Fruit fly (Drosophila melanogaster) whole organism, larva: ENCODE data around the gene CAH2.

ENCODE experiments used
- noc ChIP-seq: fragments of 200-800 bp; sonication (Bioruptor generic); optimal IDR thresholded peaks from 3 replicates; lab custom pipeline; 2019; ENCODE audit warnings: missing biosample characterization, mild to moderate bottlenecking, missing genetic modification characterization, moderate library complexity

The CAH2 gene

dm6 chr3L:12183967-12184366, 6.6 kb downstream of the CAH2 start:
- no peak for TF ChIP-seq noc (tag; lab: Kevin White, UChicago)

dm6 chr3L:12184564-12185034, 7.2 kb downstream of the CAH2 start, which contains the start of gene Miox:
Gene Miox (plus strand): TSS chr3L:12184984.
- TF ChIP-seq noc (tag; lab: Kevin White, UChicago): no peak

dm6 chr3L:12185336-12185735, 7.9 kb downstream of the CAH2 start:
- no peak for TF ChIP-seq noc (tag; lab: Kevin White, UChicago)

dm6 chr3L:12188518-12188917, 11.1 kb downstream of the CAH2 start, which contains the start of gene Est-6:
Gene Est-6 (plus strand): TSS chr3L:12188818.
- TF ChIP-seq noc (tag; lab: Kevin White, UChicago): no peak

- no peak for TF ChIP-seq noc (tag; lab: Kevin White, UChicago)
Observed at dm6 chr3L:12190433-12190832, 13.0 kb downstream of the CAH2 start, which contains the start of gene Est-P. Gene Est-P (plus strand): TSS chr3L:12190733.

- no peak for TF ChIP-seq noc (tag; lab: Kevin White, UChicago)
Observed at dm6 chr3L:12193485-12193884, 16.1 kb downstream of the CAH2 start, which contains the start of gene thoc6. Gene thoc6 (minus strand): TSS chr3L:12193688.

dm6 chr3L:12197491-12197890, 20.1 kb downstream of the CAH2 start, which contains the start of gene CG11529:
Gene CG11529 (plus strand): TSS chr3L:12197791.
- TF ChIP-seq noc (tag; lab: Kevin White, UChicago): no peak

dm6 chr3L:12202980-12203379, 25.6 kb downstream of the CAH2 start:
- no peak for TF ChIP-seq noc (tag; lab: Kevin White, UChicago)

- TF ChIP-seq noc (tag; lab: Kevin White, UChicago): no peak
Observed at dm6 chr3L:12203736-12204135, 26.3 kb downstream of the CAH2 start, which contains the start of gene Ak1. Gene Ak1 (minus strand): TSS chr3L:12204082.

- TF ChIP-seq noc (tag; lab: Kevin White, UChicago): no peak
Observed at dm6 chr3L:12205848-12206247, 28.4 kb downstream of the CAH2 start, which contains the start of gene Tsen54. Gene Tsen54 (minus strand): TSS chr3L:12206022.

dm6 chr3L:12222945-12223634, 45.7 kb downstream of the CAH2 start:
- no peak for TF ChIP-seq noc (tag; lab: Kevin White, UChicago)

- no peak for TF ChIP-seq noc (tag; lab: Kevin White, UChicago)
Observed at dm6 chr3L:12223635-12224016, 46.2 kb downstream of the CAH2 start.

- no peak for TF ChIP-seq noc (tag; lab: Kevin White, UChicago)
Observed at dm6 chr3L:12227219-12227618, 49.8 kb downstream of the CAH2 start.
